Fruit fly (Drosophila melanogaster): Measurements from ENCODE around the gene Hez.

The Hez gene

dm6 chr3L:9863656-9864055 lies 30.9 kb downstream of the Hez start:
- TF ChIP-seq gl (tag; optimal IDR thresholded peaks at IDR 0.05) (peak; percentile 38), CG4496 (GFP tag; IDR thresholded peaks at IDR 0.05) (0 out of 3 replicates have a peak, but pooled peaks have one; percentile 39), fd96Ca (GFP tag; IDR thresholded peaks at IDR 0.05) (no peak)

DNA sequence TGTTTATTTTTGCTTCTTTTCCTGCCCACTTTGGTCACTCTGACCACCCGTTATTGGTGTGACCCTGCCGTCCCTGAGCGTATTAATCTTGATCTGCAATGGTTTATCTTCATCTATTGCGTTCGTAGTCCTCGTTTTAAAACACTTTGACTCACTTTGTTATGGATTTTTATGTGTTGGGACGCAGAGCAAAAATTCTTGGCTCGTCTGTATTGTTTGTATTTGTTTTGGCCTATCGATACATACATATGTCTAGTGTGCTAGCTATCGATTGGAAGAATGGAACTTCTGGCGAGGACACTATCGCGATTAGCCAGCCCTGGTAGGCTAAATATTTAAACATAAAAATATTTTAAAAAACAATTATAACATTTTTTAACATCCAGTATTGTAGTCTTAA lies 34.9 kb downstream of the Hez start, which contains the start of gene CG10809:
Gene CG10809, minus strand, starts transcription at position 266 of the 400 bp plus-strand sequence.
- no peak for TF ChIP-seq EcR (GFP tag; optimal IDR thresholded peaks at IDR 0.05)
- TF ChIP-seq D1 (tag; optimal IDR thresholded peaks at IDR 0.05): peak; percentile 19
- no peak for TF ChIP-seq CG8301 (tag; optimal IDR thresholded peaks at IDR 0.05)
- TF ChIP-seq gl (tag; optimal IDR thresholded peaks at IDR 0.05): no peak
- no peak for TF ChIP-seq CG13204 (GFP tag; optimal IDR thresholded peaks at IDR 0.05)
- no peak for TF ChIP-seq CG4496 (GFP tag; IDR thresholded peaks at IDR 0.05)
- TF ChIP-seq CG12605 (GFP tag; IDR thresholded peaks at IDR 0.05): no peak
- peak; percentile 16 for TF ChIP-seq CG8159 (tag; optimal IDR thresholded peaks at IDR 0.05)
- no peak for TF ChIP-seq Ets98B (GFP tag; IDR thresholded peaks at IDR 0.05)
- no peak for TF ChIP-seq CG14655 (GFP tag; optimal IDR thresholded peaks at IDR 0.05)
- no peak for TF ChIP-seq Pif1B (GFP tag; optimal IDR thresholded peaks at IDR 0.05)
- TF ChIP-seq CG15710 (tag; optimal IDR thresholded peaks at IDR 0.05): peak; percentile 2
- no peak for TF ChIP-seq rn (GFP tag; IDR thresholded peaks at IDR 0.05)
- no peak; the same call in 2 of the 3 replicates for TF ChIP-seq fd96Ca (GFP tag; IDR thresholded peaks at IDR 0.05)
- no peak for TF ChIP-seq Pif1A (GFP tag; optimal IDR thresholded peaks at IDR 0.05)
- TF ChIP-seq CG10348 (GFP tag; IDR thresholded peaks at IDR 0.05): no peak
- no peak for TF ChIP-seq Snoo (tag; optimal IDR thresholded peaks at IDR 0.05)
- no peak for TF ChIP-seq CG32121 (GFP tag; IDR thresholded peaks at IDR 0.05)

DNA sequence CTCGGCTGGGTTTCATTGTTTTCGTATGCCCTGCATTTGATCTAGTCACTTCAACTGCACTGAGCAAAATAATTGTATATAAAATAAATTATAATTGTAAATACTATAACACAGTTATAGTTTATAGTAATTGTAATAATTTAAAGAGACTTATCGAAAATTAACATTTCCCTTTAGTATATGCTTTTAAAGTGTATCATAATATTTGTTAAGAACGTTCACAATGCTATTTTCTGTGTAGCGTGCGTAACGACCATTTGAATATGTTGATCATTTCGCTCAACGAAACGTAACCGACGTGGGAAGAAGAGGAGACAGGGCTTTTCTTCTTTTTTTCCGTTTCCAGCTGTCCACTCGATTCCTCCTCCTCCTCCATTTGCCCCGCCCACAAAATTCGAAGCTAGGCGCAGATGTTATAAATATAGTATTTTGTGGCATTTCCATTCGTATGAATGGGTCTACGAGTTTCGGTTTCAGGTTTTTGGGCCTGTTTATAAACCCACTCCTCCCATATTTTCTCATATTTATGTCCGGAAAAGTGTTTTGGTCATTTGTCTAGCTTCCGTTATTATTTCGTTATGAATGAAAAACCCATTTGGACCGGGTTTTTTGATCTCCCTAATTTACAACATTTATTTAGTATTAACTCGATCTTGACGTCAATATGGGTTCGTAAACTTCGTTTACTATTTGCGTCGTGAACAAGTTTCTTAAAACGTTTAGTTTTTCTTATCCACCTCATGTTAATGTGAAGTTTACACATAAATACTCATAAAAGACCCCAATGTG lies 37.9 kb downstream of the Hez start:
- peak; percentile 22 for TF ChIP-seq D1 (tag; optimal IDR thresholded peaks at IDR 0.05)
- no peak for TF ChIP-seq rn (GFP tag; IDR thresholded peaks at IDR 0.05)
- peak; percentile 70 for TF ChIP-seq CG12605 (GFP tag; IDR thresholded peaks at IDR 0.05)
- no peak for TF ChIP-seq Snoo (tag; optimal IDR thresholded peaks at IDR 0.05)
- peak; percentile 65 for TF ChIP-seq CG9948 (tag; optimal IDR thresholded peaks at IDR 0.05)
- TF ChIP-seq CG4496 (GFP tag; IDR thresholded peaks at IDR 0.05): peak; percentile 45; the same call in 2 of the 3 replicates
- peak; percentile 54 for TF ChIP-seq CG8301 (tag; optimal IDR thresholded peaks at IDR 0.05)
- TF ChIP-seq CG32121 (GFP tag; IDR thresholded peaks at IDR 0.05): peak; percentile 60; the same call in 1 of the 2 replicates
- TF ChIP-seq Pif1B (GFP tag; optimal IDR thresholded peaks at IDR 0.05): no peak
- TF ChIP-seq CG15710 (tag; optimal IDR thresholded peaks at IDR 0.05): peak; percentile 57
- no peak for TF ChIP-seq CG13204 (GFP tag; optimal IDR thresholded peaks at IDR 0.05)
- peak; percentile 56; the same call in 1 of the 2 replicates for TF ChIP-seq Ets98B (GFP tag; IDR thresholded peaks at IDR 0.05)
- no peak for TF ChIP-seq Pif1A (GFP tag; optimal IDR thresholded peaks at IDR 0.05)
- TF ChIP-seq CG8159 (tag; optimal IDR thresholded peaks at IDR 0.05): peak; percentile 70
- TF ChIP-seq CG17806 (tag; optimal IDR thresholded peaks at IDR 0.05): peak; percentile 68
- TF ChIP-seq CG14655 (GFP tag; optimal IDR thresholded peaks at IDR 0.05): no peak
- TF ChIP-seq fd96Ca (GFP tag; IDR thresholded peaks at IDR 0.05): no peak
- TF ChIP-seq EcR (GFP tag; optimal IDR thresholded peaks at IDR 0.05): no peak
- peak; percentile 42 for TF ChIP-seq CG34367 (tag; optimal IDR thresholded peaks at IDR 0.05)

DNA sequence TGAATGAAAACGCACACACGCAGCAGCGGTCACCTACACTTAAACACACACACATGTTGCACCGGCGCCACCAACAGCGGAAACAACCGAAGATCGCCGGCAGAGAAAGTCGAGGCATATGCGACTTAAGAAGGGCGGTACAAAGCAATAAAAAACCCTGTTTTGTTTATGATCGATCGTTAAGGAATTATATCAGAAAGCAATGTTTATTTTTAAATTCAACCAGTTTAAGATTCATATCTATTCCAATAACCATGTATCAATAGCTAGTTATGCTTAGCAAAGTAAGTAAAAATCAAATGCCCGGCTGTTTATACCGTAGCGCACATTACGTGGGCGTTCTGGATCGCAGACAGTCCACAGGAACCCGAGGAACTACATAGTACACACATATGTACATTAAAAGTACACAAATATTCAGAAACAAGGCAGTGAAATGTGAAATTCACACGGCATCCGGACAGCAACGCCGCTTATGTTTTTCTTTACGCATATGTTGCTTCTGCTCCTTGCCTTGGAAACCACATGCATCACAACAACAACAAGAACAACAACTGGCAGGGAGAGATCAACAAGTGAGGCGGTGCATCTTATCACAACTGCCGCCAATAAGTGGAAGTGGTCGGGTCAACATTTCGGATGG lies 38.6 kb downstream of the Hez start:
- TF ChIP-seq gl (tag; optimal IDR thresholded peaks at IDR 0.05) (peak; percentile 91), CG34367 (tag; optimal IDR thresholded peaks at IDR 0.05) (peak; percentile 85), CG12605 (GFP tag; IDR thresholded peaks at IDR 0.05) (peak; percentile 91), fd96Ca (GFP tag; IDR thresholded peaks at IDR 0.05) (peak; percentile 97), CG32121 (GFP tag; IDR thresholded peaks at IDR 0.05) (peak; percentile 94), CG14655 (GFP tag; optimal IDR thresholded peaks at IDR 0.05) (peak; percentile 96), CG15710 (tag; optimal IDR thresholded peaks at IDR 0.05) (peak; percentile 89), CG8159 (tag; optimal IDR thresholded peaks at IDR 0.05) (peak; percentile 96), CG8301 (tag; optimal IDR thresholded peaks at IDR 0.05) (peak; percentile 97), rn (GFP tag; IDR thresholded peaks at IDR 0.05) (peak; percentile 92), D1 (tag; optimal IDR thresholded peaks at IDR 0.05) (peak; percentile 82), EcR (GFP tag; optimal IDR thresholded peaks at IDR 0.05) (peak; percentile 19), CG13204 (GFP tag; optimal IDR thresholded peaks at IDR 0.05) (peak; percentile 72), CG17806 (tag; optimal IDR thresholded peaks at IDR 0.05) (peak; percentile 95), Pif1A (GFP tag; optimal IDR thresholded peaks at IDR 0.05) (peak; percentile 96), CG10348 (GFP tag; IDR thresholded peaks at IDR 0.05) (peak; percentile 65), Snoo (tag; optimal IDR thresholded peaks at IDR 0.05) (peak; percentile 90), Ets98B (GFP tag; IDR thresholded peaks at IDR 0.05) (peak; percentile 96), CG9948 (tag; optimal IDR thresholded peaks at IDR 0.05) (peak; percentile 92), CG4496 (GFP tag; IDR thresholded peaks at IDR 0.05) (peak; percentile 98), Pif1B (GFP tag; optimal IDR thresholded peaks at IDR 0.05) (peak; percentile 95)

Data from whole organism, pupa.